Fruit fly (Drosophila melanogaster): ENCODE results near the gene kat-60L1.

The kat-60L1 gene

dm6 chr3R:5778731-5779593 is 2.6 kb upstream of the kat-60L1 start, which contains the start of gene jagn:
Gene jagn, plus strand, starts transcription at chr3R:5779315.
- TF ChIP-seq Myc (optimal IDR thresholded peaks at IDR 0.05) (no peak), ttk (optimal IDR thresholded peaks at IDR 0.05) (no peak), psq (optimal IDR thresholded peaks at IDR 0.05) (no peak), insv (optimal IDR thresholded peaks at IDR 0.05) (no peak), Sin3A (optimal IDR thresholded peaks at IDR 0.05) (no peak), h (optimal IDR thresholded peaks at IDR 0.05) (no peak)

- TF ChIP-seq psq (optimal IDR thresholded peaks at IDR 0.05) (no peak), Sin3A (optimal IDR thresholded peaks at IDR 0.05) (no peak), Myc (optimal IDR thresholded peaks at IDR 0.05) (no peak), insv (optimal IDR thresholded peaks at IDR 0.05) (no peak), ttk (optimal IDR thresholded peaks at IDR 0.05) (no peak), h (optimal IDR thresholded peaks at IDR 0.05) (no peak)
These were observed 586 bp upstream of the kat-60L1 start, which contains the start of gene CG2082 for dm6 chr3R:5780976-5781375. Gene CG2082, minus strand, starts transcription at chr3R:5781076.

- TF ChIP-seq Sin3A (optimal IDR thresholded peaks at IDR 0.05) (no peak), insv (optimal IDR thresholded peaks at IDR 0.05) (no peak), ttk (optimal IDR thresholded peaks at IDR 0.05) (no peak), Myc (optimal IDR thresholded peaks at IDR 0.05) (no peak), psq (optimal IDR thresholded peaks at IDR 0.05) (no peak), h (optimal IDR thresholded peaks at IDR 0.05) (no peak)
These were observed 7.7 kb downstream of the kat-60L1 start, which contains the start of the genes Hat1 and Rpn5 for dm6 chr3R:5789025-5789953. Gene Hat1, minus strand, starts transcription at chr3R:5789384. Gene Rpn5, plus strand, starts transcription at chr3R:5789493.

dm6 chr3R:5791497-5791896 is 9.9 kb downstream of the kat-60L1 start, which contains the start of gene Hpf1:
Gene Hpf1, plus strand, starts transcription at chr3R:5791879.
- no peak for TF ChIP-seq Myc (optimal IDR thresholded peaks at IDR 0.05)
- no peak for TF ChIP-seq insv (optimal IDR thresholded peaks at IDR 0.05)
- no peak for TF ChIP-seq psq (optimal IDR thresholded peaks at IDR 0.05)
- TF ChIP-seq h (optimal IDR thresholded peaks at IDR 0.05): no peak
- TF ChIP-seq ttk (optimal IDR thresholded peaks at IDR 0.05): no peak
- no peak for TF ChIP-seq Sin3A (optimal IDR thresholded peaks at IDR 0.05)

- no peak for TF ChIP-seq Myc (optimal IDR thresholded peaks at IDR 0.05)
- no peak for TF ChIP-seq Sin3A (optimal IDR thresholded peaks at IDR 0.05)
- no peak for TF ChIP-seq ttk (optimal IDR thresholded peaks at IDR 0.05)
- TF ChIP-seq psq (optimal IDR thresholded peaks at IDR 0.05): no peak
- TF ChIP-seq h (optimal IDR thresholded peaks at IDR 0.05): no peak
- no peak for TF ChIP-seq insv (optimal IDR thresholded peaks at IDR 0.05)
These were observed 12.9 kb downstream of the kat-60L1 start, which contains the start of the genes PSMG1 and CG10979 for dm6 chr3R:5794267-5795089. Gene PSMG1, minus strand, starts transcription at chr3R:5794317. Gene CG10979, plus strand, starts transcription at chr3R:5794705.

dm6 chr3R:5797709-5798108 is 16.1 kb downstream of the kat-60L1 start:
- no peak for TF ChIP-seq psq (optimal IDR thresholded peaks at IDR 0.05)
- TF ChIP-seq Myc (optimal IDR thresholded peaks at IDR 0.05): no peak
- TF ChIP-seq insv (optimal IDR thresholded peaks at IDR 0.05): no peak

- TF ChIP-seq insv (optimal IDR thresholded peaks at IDR 0.05) (no peak), ttk (optimal IDR thresholded peaks at IDR 0.05) (no peak), Myc (optimal IDR thresholded peaks at IDR 0.05) (no peak), h (optimal IDR thresholded peaks at IDR 0.05) (no peak), Sin3A (optimal IDR thresholded peaks at IDR 0.05) (no peak), psq (optimal IDR thresholded peaks at IDR 0.05) (no peak)
These were observed 20.3 kb downstream of the kat-60L1 start, which contains the start of gene CG11000 for dm6 chr3R:5801703-5802436. Gene CG11000, plus strand, starts transcription at chr3R:5802328.

dm6 chr3R:5813157-5813659 is 31.6 kb downstream of the kat-60L1 start, which contains the start of gene CG42675:
Gene CG42675, plus strand, starts transcription at chr3R:5813609.
- TF ChIP-seq psq (optimal IDR thresholded peaks at IDR 0.05) (no peak), ttk (optimal IDR thresholded peaks at IDR 0.05) (no peak), insv (optimal IDR thresholded peaks at IDR 0.05) (no peak), h (optimal IDR thresholded peaks at IDR 0.05) (no peak), Myc (optimal IDR thresholded peaks at IDR 0.05) (no peak), Sin3A (optimal IDR thresholded peaks at IDR 0.05) (no peak)

dm6 chr3R:5821243-5821642 is 39.7 kb downstream of the kat-60L1 start, which contains the start of gene Hpr1:
Gene Hpr1, minus strand, starts transcription at chr3R:5821440.
- TF ChIP-seq insv (optimal IDR thresholded peaks at IDR 0.05): no peak
- no peak for TF ChIP-seq h (optimal IDR thresholded peaks at IDR 0.05)
- no peak for TF ChIP-seq psq (optimal IDR thresholded peaks at IDR 0.05)
- no peak for TF ChIP-seq Sin3A (optimal IDR thresholded peaks at IDR 0.05)
- no peak for TF ChIP-seq ttk (optimal IDR thresholded peaks at IDR 0.05)
- TF ChIP-seq Myc (optimal IDR thresholded peaks at IDR 0.05): no peak

- TF ChIP-seq insv (optimal IDR thresholded peaks at IDR 0.05): no peak
- TF ChIP-seq h (optimal IDR thresholded peaks at IDR 0.05): no peak
- TF ChIP-seq psq (optimal IDR thresholded peaks at IDR 0.05): no peak
- no peak for TF ChIP-seq Sin3A (optimal IDR thresholded peaks at IDR 0.05)
- no peak for TF ChIP-seq Myc (optimal IDR thresholded peaks at IDR 0.05)
- TF ChIP-seq ttk (optimal IDR thresholded peaks at IDR 0.05): no peak
These were observed 40.2 kb downstream of the kat-60L1 start, which contains the start of gene CG46303 for dm6 chr3R:5821750-5822149. Gene CG46303, plus strand, starts transcription at chr3R:5821972.
